Worm (Caenorhabditis elegans): Measurements from ENCODE around the gene slc-17.7.

Gene slc-17.7

DNA sequence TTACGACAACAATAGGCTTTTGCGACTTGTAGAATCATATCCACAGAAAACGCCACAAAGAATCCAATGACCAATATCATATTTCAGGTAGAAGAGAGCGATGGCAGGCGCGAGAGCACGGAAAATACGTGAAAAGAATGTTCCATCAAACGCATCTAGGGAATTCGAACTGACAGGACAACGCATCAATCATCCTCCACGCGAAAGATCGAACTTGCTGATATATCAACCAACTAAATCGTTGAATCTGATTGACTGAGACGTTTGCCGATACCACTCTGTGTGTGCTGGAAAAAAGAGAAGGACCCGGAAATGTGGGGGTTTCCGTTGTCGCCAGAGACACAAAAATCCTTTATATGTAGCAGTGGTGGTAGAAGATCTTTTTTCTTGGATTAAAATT, 48.1 kb downstream of the slc-17.7 start:
- no peak for TF ChIP-seq skn-1 (tag; optimal IDR thresholded peaks at IDR 0.05)
- no peak for TF ChIP-seq egl-27 (tag; optimal IDR thresholded peaks at IDR 0.05)
- no peak for TF ChIP-seq nhr-25 (tag; optimal IDR thresholded peaks at IDR 0.05)
- TF ChIP-seq ceh-9 (tag; optimal IDR thresholded peaks at IDR 0.05) = no peak
- no peak for TF ChIP-seq mml-1 (tag; optimal IDR thresholded peaks at IDR 0.05)
- TF ChIP-seq egl-5 (tag; optimal IDR thresholded peaks at IDR 0.05) = no peak
- no peak for TF ChIP-seq elt-3 (tag; optimal IDR thresholded peaks at IDR 0.05)
- TF ChIP-seq elt-2 (tag; optimal IDR thresholded peaks at IDR 0.05) = no peak
- TF ChIP-seq tbx-2 (tag; optimal IDR thresholded peaks at IDR 0.05) = no peak
- TF ChIP-seq snpc-4 (tag; optimal IDR thresholded peaks at IDR 0.05) = no peak
- TF ChIP-seq nhr-237 (tag; optimal IDR thresholded peaks at IDR 0.05) = no peak
- no peak for TF ChIP-seq pqm-1 (tag; optimal IDR thresholded peaks at IDR 0.05)
- no peak for TF ChIP-seq sea-2 (GFP tag; optimal IDR thresholded peaks at IDR 0.05)
- TF ChIP-seq ztf-11 (tag; optimal IDR thresholded peaks at IDR 0.05) = no peak
- no peak for TF ChIP-seq ceh-82 (tag; optimal IDR thresholded peaks at IDR 0.05)
- no peak for TF ChIP-seq nfya-1 (tag; optimal IDR thresholded peaks at IDR 0.05; ENCODE audit: insufficient read depth)
- TF ChIP-seq fkh-2 (tag; optimal IDR thresholded peaks at IDR 0.05) = no peak
- TF ChIP-seq elt-1 (tag; optimal IDR thresholded peaks at IDR 0.05) = peak; percentile 84
- peak; percentile 93 for TF ChIP-seq unc-62 (GFP tag; optimal IDR thresholded peaks at IDR 0.05)
- TF ChIP-seq nhr-11 (tag; optimal IDR thresholded peaks at IDR 0.05) = no peak
- peak; percentile 54 for TF ChIP-seq lin-39 (tag; optimal IDR thresholded peaks at IDR 0.05)
- TF ChIP-seq nhr-23 (tag; optimal IDR thresholded peaks at IDR 0.05) = no peak

ce11 chrV:9217158-9217557, 49.1 kb downstream of the slc-17.7 start, which contains the start of gene pacs-1:
Gene pacs-1 (minus strand): TSS chrV:9217258.
- no peak for TF ChIP-seq ama-1 (optimal IDR thresholded peaks at IDR 0.05)
- no peak for TF ChIP-seq unc-62 (GFP tag; optimal IDR thresholded peaks at IDR 0.05)
- TF ChIP-seq snpc-4 (tag; optimal IDR thresholded peaks at IDR 0.05) = no peak
- TF ChIP-seq nhr-76 (tag; optimal IDR thresholded peaks at IDR 0.05) = no peak
- no peak for TF ChIP-seq nhr-12 (tag; optimal IDR thresholded peaks at IDR 0.05)
- no peak for TF ChIP-seq sea-2 (GFP tag; optimal IDR thresholded peaks at IDR 0.05)
- TF ChIP-seq jun-1 (tag; optimal IDR thresholded peaks at IDR 0.05) = no peak
- TF ChIP-seq elt-3 (tag; optimal IDR thresholded peaks at IDR 0.05) = no peak
- TF ChIP-seq ceh-28 (tag; optimal IDR thresholded peaks at IDR 0.05) = no peak
- TF ChIP-seq lin-39 (tag; optimal IDR thresholded peaks at IDR 0.05) = no peak
- no peak for TF ChIP-seq R02D3.7 (tag; optimal IDR thresholded peaks at IDR 0.05)
- no peak for TF ChIP-seq skn-1 (tag; optimal IDR thresholded peaks at IDR 0.05)
- no peak for TF ChIP-seq nhr-23 (tag; optimal IDR thresholded peaks at IDR 0.05)
- TF ChIP-seq ceh-9 (tag; optimal IDR thresholded peaks at IDR 0.05) = no peak
- no peak for TF ChIP-seq tbx-2 (tag; optimal IDR thresholded peaks at IDR 0.05)
- no peak for TF ChIP-seq elt-1 (tag; optimal IDR thresholded peaks at IDR 0.05)
- no peak for TF ChIP-seq egl-27 (tag; optimal IDR thresholded peaks at IDR 0.05)
- TF ChIP-seq ztf-11 (tag; optimal IDR thresholded peaks at IDR 0.05) = no peak
- no peak for TF ChIP-seq fkh-2 (tag; optimal IDR thresholded peaks at IDR 0.05)
- TF ChIP-seq nhr-28 (tag; optimal IDR thresholded peaks at IDR 0.05) = no peak
